Fruit fly (Drosophila melanogaster): ENCODE results near the gene Top3alpha.
A peak's percentile ranks its signal among the peaks of the same experiment; 100 is the strongest.

Top3alpha gene

dm6 chr2L:19508361-19508918 is 10.5 kb downstream of the Top3alpha start, which contains the start of gene cyst:
Gene cyst (minus strand): TSS chr2L:19508764.
- no peak for TF ChIP-seq usp (GFP tag; optimal IDR thresholded peaks at IDR 0.05)
- no peak for TF ChIP-seq psq (optimal IDR thresholded peaks at IDR 0.05)
- no peak for TF ChIP-seq Dll (optimal IDR thresholded peaks at IDR 0.05)
- TF ChIP-seq CG8478 (optimal IDR thresholded peaks at IDR 0.05): no peak
- no peak for TF ChIP-seq EcR (GFP tag; optimal IDR thresholded peaks at IDR 0.05)
- TF ChIP-seq pan (optimal IDR thresholded peaks at IDR 0.05): no peak

dm6 chr2L:19512184-19512583 is 14.2 kb downstream of the Top3alpha start:
- TF ChIP-seq EcR (GFP tag; optimal IDR thresholded peaks at IDR 0.05) (no peak), pan (optimal IDR thresholded peaks at IDR 0.05) (no peak), usp (GFP tag; optimal IDR thresholded peaks at IDR 0.05) (no peak), Dll (optimal IDR thresholded peaks at IDR 0.05) (no peak), psq (optimal IDR thresholded peaks at IDR 0.05) (no peak), CG8478 (optimal IDR thresholded peaks at IDR 0.05) (no peak)

dm6 chr2L:19516062-19516461 is 18.1 kb downstream of the Top3alpha start:
- no peak for TF ChIP-seq pan (optimal IDR thresholded peaks at IDR 0.05)
- TF ChIP-seq CG8478 (optimal IDR thresholded peaks at IDR 0.05): no peak
- no peak for TF ChIP-seq usp (GFP tag; optimal IDR thresholded peaks at IDR 0.05)
- TF ChIP-seq EcR (GFP tag; optimal IDR thresholded peaks at IDR 0.05): no peak
- TF ChIP-seq Dll (optimal IDR thresholded peaks at IDR 0.05): no peak
- TF ChIP-seq psq (optimal IDR thresholded peaks at IDR 0.05): no peak

dm6 chr2L:19517154-19517814 is 19.3 kb downstream of the Top3alpha start, which contains the start of gene Hasp:
Gene Hasp (minus strand): TSS chr2L:19517204.
- no peak for TF ChIP-seq EcR (GFP tag; optimal IDR thresholded peaks at IDR 0.05)
- TF ChIP-seq Dll (optimal IDR thresholded peaks at IDR 0.05): no peak
- TF ChIP-seq psq (optimal IDR thresholded peaks at IDR 0.05): no peak
- TF ChIP-seq usp (GFP tag; optimal IDR thresholded peaks at IDR 0.05): no peak
- no peak for TF ChIP-seq pan (optimal IDR thresholded peaks at IDR 0.05)
- no peak for TF ChIP-seq CG8478 (optimal IDR thresholded peaks at IDR 0.05)

- TF ChIP-seq pan (optimal IDR thresholded peaks at IDR 0.05): no peak
- TF ChIP-seq EcR (GFP tag; optimal IDR thresholded peaks at IDR 0.05): no peak
- no peak for TF ChIP-seq psq (optimal IDR thresholded peaks at IDR 0.05)
- no peak for TF ChIP-seq CG8478 (optimal IDR thresholded peaks at IDR 0.05)
- no peak for TF ChIP-seq usp (GFP tag; optimal IDR thresholded peaks at IDR 0.05)
- TF ChIP-seq Dll (optimal IDR thresholded peaks at IDR 0.05): no peak
Observed at dm6 chr2L:19518636-19519086, 20.7 kb downstream of the Top3alpha start, which contains the start of gene CG10132. Gene CG10132 (plus strand): TSS chr2L:19518824.

- TF ChIP-seq Dll (optimal IDR thresholded peaks at IDR 0.05) (peak; percentile 31), usp (GFP tag; optimal IDR thresholded peaks at IDR 0.05) (no peak)
Observed at dm6 chr2L:19519611-19520010, 21.6 kb downstream of the Top3alpha start.

dm6 chr2L:19526316-19526715 is 28.3 kb downstream of the Top3alpha start, which contains the start of the genes Dpm1 and CG10137:
Gene Dpm1 (minus strand): TSS chr2L:19526368.
Gene CG10137 (plus strand): TSS chr2L:19526686.
- no peak for TF ChIP-seq usp (GFP tag; optimal IDR thresholded peaks at IDR 0.05)
- no peak for TF ChIP-seq pan (optimal IDR thresholded peaks at IDR 0.05)
- TF ChIP-seq Dll (optimal IDR thresholded peaks at IDR 0.05): no peak
- TF ChIP-seq CG8478 (optimal IDR thresholded peaks at IDR 0.05): no peak
- TF ChIP-seq EcR (GFP tag; optimal IDR thresholded peaks at IDR 0.05): no peak
- TF ChIP-seq psq (optimal IDR thresholded peaks at IDR 0.05): no peak

- no peak for TF ChIP-seq CG8478 (optimal IDR thresholded peaks at IDR 0.05)
- TF ChIP-seq Dll (optimal IDR thresholded peaks at IDR 0.05): no peak
- no peak for TF ChIP-seq usp (GFP tag; optimal IDR thresholded peaks at IDR 0.05)
- no peak for TF ChIP-seq psq (optimal IDR thresholded peaks at IDR 0.05)
- TF ChIP-seq EcR (GFP tag; optimal IDR thresholded peaks at IDR 0.05): no peak
- no peak for TF ChIP-seq pan (optimal IDR thresholded peaks at IDR 0.05)
Observed at dm6 chr2L:19526844-19527243, 28.9 kb downstream of the Top3alpha start.

dm6 chr2L:19528308-19528707 is 30.3 kb downstream of the Top3alpha start:
- TF ChIP-seq usp (GFP tag; optimal IDR thresholded peaks at IDR 0.05): no peak
- TF ChIP-seq pan (optimal IDR thresholded peaks at IDR 0.05): no peak
- no peak for TF ChIP-seq EcR (GFP tag; optimal IDR thresholded peaks at IDR 0.05)
- no peak for TF ChIP-seq Dll (optimal IDR thresholded peaks at IDR 0.05)
- TF ChIP-seq CG8478 (optimal IDR thresholded peaks at IDR 0.05): no peak
- TF ChIP-seq psq (optimal IDR thresholded peaks at IDR 0.05): no peak

dm6 chr2L:19530092-19530491 is 32.1 kb downstream of the Top3alpha start, which contains the start of gene CG10165:
Gene CG10165 (minus strand): TSS chr2L:19530305.
- TF ChIP-seq pan (optimal IDR thresholded peaks at IDR 0.05): no peak
- TF ChIP-seq psq (optimal IDR thresholded peaks at IDR 0.05): no peak
- TF ChIP-seq EcR (GFP tag; optimal IDR thresholded peaks at IDR 0.05): no peak
- no peak for TF ChIP-seq Dll (optimal IDR thresholded peaks at IDR 0.05)
- no peak for TF ChIP-seq CG8478 (optimal IDR thresholded peaks at IDR 0.05)
- TF ChIP-seq usp (GFP tag; optimal IDR thresholded peaks at IDR 0.05): no peak

dm6 chr2L:19533247-19533646 is 35.3 kb downstream of the Top3alpha start, which contains the start of gene CG33116:
Gene CG33116 (plus strand): TSS chr2L:19533479.
- TF ChIP-seq EcR (GFP tag; optimal IDR thresholded peaks at IDR 0.05): no peak

- TF ChIP-seq Dll (optimal IDR thresholded peaks at IDR 0.05) (no peak), CG8478 (optimal IDR thresholded peaks at IDR 0.05) (no peak), usp (GFP tag; optimal IDR thresholded peaks at IDR 0.05) (no peak), pan (optimal IDR thresholded peaks at IDR 0.05) (no peak), psq (optimal IDR thresholded peaks at IDR 0.05) (no peak), EcR (GFP tag; optimal IDR thresholded peaks at IDR 0.05) (no peak)
Observed at dm6 chr2L:19535234-19535633, 37.3 kb downstream of the Top3alpha start, which contains the start of gene CG31697. Gene CG31697 (plus strand): TSS chr2L:19535448.
